Worm (Caenorhabditis elegans) whole organism, L4 larva: ENCODE data around the gene F41E7.2.

Source experiments
- F44E2.7 ChIP-seq: fragments of 200-800 bp; sonication (Bioruptor generic); IDR thresholded peaks from 2 replicates; pipeline ENCODE4 v2.1.2; 2022; ENCODE audit warnings: missing genetic modification characterization, missing compliant biosample characterization
- aha-1 ChIP-seq: fragments of 150-350 bp; peaks from one replicate; lab custom pipeline; 2014; ENCODE audit warnings: missing biosample characterization, missing genetic modification characterization
- dpl-1 ChIP-seq: fragments of 150-350 bp; optimal IDR thresholded peaks from 2 replicates; lab custom pipeline; 2014; ENCODE audit warnings: missing biosample characterization, missing genetic modification reagents, missing genetic modification characterization
- fkh-10 ChIP-seq: fragments of 150-350 bp; optimal IDR thresholded peaks from 2 replicates; lab custom pipeline; 2014; ENCODE audit warnings: missing biosample characterization, missing genetic modification reagents, missing genetic modification characterization
- nhr-10 ChIP-seq: fragments of 150-350 bp; optimal IDR thresholded peaks from 2 replicates; lab custom pipeline; 2014; ENCODE audit warnings: missing biosample characterization, missing genetic modification characterization
- snpc-4 ChIP-seq: fragments of 150-350 bp; optimal IDR thresholded peaks from 2 replicates; lab custom pipeline; 2014; ENCODE audit warnings: missing biosample characterization, missing genetic modification characterization
- unc-62 ChIP-seq, 3 experiments: fragments of 150-350 bp in 1 of 3; sonication (generic microtip); optimal IDR thresholded peaks in 2 of 3; peaks in 1 of 3; 1 replicate in 1 of 3; 2 replicates in 2 of 3; lab custom pipeline; 2014 to 2017; ENCODE audit warnings: missing biosample characterization in 3 of 3, missing genetic modification characterization in 3 of 3, missing genetic modification reagents in 3 of 3, missing genotype in 1 of 3

DNA sequence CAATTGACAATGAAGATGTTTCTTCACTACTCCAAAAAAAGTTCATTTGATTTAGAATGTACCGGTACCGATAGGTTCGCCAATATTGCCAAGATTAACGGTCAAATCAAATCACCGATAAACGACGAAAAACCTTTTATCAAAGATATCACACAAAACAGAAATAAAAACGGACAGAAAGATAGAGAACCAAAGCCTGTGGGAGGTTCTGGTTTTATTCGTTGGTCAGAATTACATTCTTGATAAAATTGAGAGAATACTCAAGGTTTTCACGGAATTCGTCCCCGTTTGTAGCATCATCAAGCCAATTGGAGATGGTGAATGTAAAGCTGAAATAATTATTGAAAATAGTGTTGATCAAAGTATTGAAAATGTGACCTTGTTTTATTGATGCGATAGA lies 33.4 kb downstream of the F41E7.2 start:
- no peak for TF ChIP-seq F44E2.7 (GFP tag; lab: Robert Waterston, UW)
- no peak for TF ChIP-seq aha-1 (tag; lab: Kevin White, UChicago)
- TF ChIP-seq dpl-1 (GFP tag; lab: Kevin White, UChicago) = no peak
- no peak for TF ChIP-seq snpc-4 (tag; lab: Kevin White, UChicago)
- no peak for TF ChIP-seq nhr-10
- TF ChIP-seq fkh-10 = no peak
- TF ChIP-seq unc-62 (GFP tag; optimal IDR thresholded peaks at IDR 0.05 in 1 of 2; lab: Kevin White, UChicago) = no peak
- no peak for TF ChIP-seq unc-62 (tag; optimal IDR thresholded peaks at IDR 0.05; lab: Kevin White, UChicago)
